Fruit fly (Drosophila melanogaster): ENCODE data around the gene Jasper.

Gene Jasper

dm6 chr3R:30099341-30099871 is 47.1 kb downstream of the Jasper start (continued):
- TF ChIP-seq Awh (GFP tag; IDR thresholded peaks at IDR 0.05) = no peak
- TF ChIP-seq Hr51 (GFP tag; optimal IDR thresholded peaks at IDR 0.05) = no peak
- no peak for TF ChIP-seq CG10267 (tag; optimal IDR thresholded peaks at IDR 0.05)
- TF ChIP-seq CG12299 (tag; optimal IDR thresholded peaks at IDR 0.05) = no peak
- TF ChIP-seq CG14050 (GFP tag; IDR thresholded peaks at IDR 0.05) = no peak
- TF ChIP-seq Hand (GFP tag; optimal IDR thresholded peaks at IDR 0.05) = no peak
- no peak for TF ChIP-seq ERR (GFP tag; optimal IDR thresholded peaks at IDR 0.05)
- TF ChIP-seq CG12071 (GFP tag; optimal IDR thresholded peaks at IDR 0.05) = no peak
- TF ChIP-seq Hmr (GFP tag; optimal IDR thresholded peaks at IDR 0.05) = no peak
- no peak for TF ChIP-seq ham (GFP tag; IDR thresholded peaks at IDR 0.05)
- TF ChIP-seq CG2889 (GFP tag; IDR thresholded peaks at IDR 0.05) = no peak
- no peak for TF ChIP-seq CG4328 (GFP tag; optimal IDR thresholded peaks at IDR 0.05)
- no peak for TF ChIP-seq Spps (tag; optimal IDR thresholded peaks at IDR 0.05)
- no peak for TF ChIP-seq croc (GFP tag; conservative IDR thresholded peaks at IDR 0.05)
- no peak for TF ChIP-seq CG17829 (tag; optimal IDR thresholded peaks at IDR 0.05)
- TF ChIP-seq ttk (GFP tag; IDR thresholded peaks at IDR 0.05) = no peak
- TF ChIP-seq CG11695 (GFP tag; IDR thresholded peaks at IDR 0.05) = no peak
- no peak for TF ChIP-seq HLH54F (GFP tag; optimal IDR thresholded peaks at IDR 0.05)
- TF ChIP-seq Elba2 (GFP tag; optimal IDR thresholded peaks at IDR 0.05) = no peak
- TF ChIP-seq E2f2 (GFP tag; IDR thresholded peaks at IDR 0.05) = no peak
- no peak for TF ChIP-seq Sox102F (GFP tag; optimal IDR thresholded peaks at IDR 0.05)
- TF ChIP-seq Antp (GFP tag; optimal IDR thresholded peaks at IDR 0.05) = no peak
- TF ChIP-seq CG14710 (tag; optimal IDR thresholded peaks at IDR 0.05) = no peak
- TF ChIP-seq CG12942 (GFP tag; optimal IDR thresholded peaks at IDR 0.05) = no peak
- TF ChIP-seq Dfd (GFP tag; optimal IDR thresholded peaks at IDR 0.05) = no peak
- TF ChIP-seq aop (GFP tag; IDR thresholded peaks at IDR 0.05) = no peak
- TF ChIP-seq sc (optimal IDR thresholded peaks at IDR 0.05) = no peak
- TF ChIP-seq sc (GFP tag; optimal IDR thresholded peaks at IDR 0.05) = no peak
- no peak for TF ChIP-seq CG17328 (GFP tag; IDR thresholded peaks at IDR 0.05)
- TF ChIP-seq GATAe (GFP tag; conservative IDR thresholded peaks at IDR 0.05) = no peak
- TF ChIP-seq Sry-δ (GFP tag; optimal IDR thresholded peaks at IDR 0.05) = no peak
- no peak for TF ChIP-seq ind (GFP tag; optimal IDR thresholded peaks at IDR 0.05)
- TF ChIP-seq NfI (GFP tag; optimal IDR thresholded peaks at IDR 0.05) = no peak
- TF ChIP-seq CG11456 (GFP tag; IDR thresholded peaks at IDR 0.05) = no peak
- no peak for TF ChIP-seq run (tag; optimal IDR thresholded peaks at IDR 0.05)
- peak; percentile 28; the same call in 2 of the 3 replicates for TF ChIP-seq so (GFP tag; IDR thresholded peaks at IDR 0.05)
- no peak for TF ChIP-seq h (optimal IDR thresholded peaks at IDR 0.05)
- no peak for TF ChIP-seq CG7271 (tag; optimal IDR thresholded peaks at IDR 0.05)
- TF ChIP-seq Ravus (GFP tag; IDR thresholded peaks at IDR 0.05) = no peak
- no peak for TF ChIP-seq CG11560 (tag; IDR thresholded peaks at IDR 0.05)
- no peak for TF ChIP-seq CG9932 (GFP tag; IDR thresholded peaks at IDR 0.05)
- TF ChIP-seq jumu (GFP tag; optimal IDR thresholded peaks at IDR 0.05) = no peak
- TF ChIP-seq CG13296 (GFP tag; optimal IDR thresholded peaks at IDR 0.05) = no peak
- no peak for TF ChIP-seq CG10321 (GFP tag; IDR thresholded peaks at IDR 0.05)
- no peak for TF ChIP-seq NC2β (GFP tag; optimal IDR thresholded peaks at IDR 0.05)
- TF ChIP-seq CG3281 (GFP tag; optimal IDR thresholded peaks at IDR 0.05) = no peak
- no peak for TF ChIP-seq CG13424 (tag; optimal IDR thresholded peaks at IDR 0.05)
- TF ChIP-seq pita (GFP tag; optimal IDR thresholded peaks at IDR 0.05) = no peak
- TF ChIP-seq CG8290 (GFP tag; optimal IDR thresholded peaks at IDR 0.05) = no peak
- TF ChIP-seq CG8290 (tag; optimal IDR thresholded peaks at IDR 0.05) = no peak
- no peak for TF ChIP-seq CG7839 (tag; optimal IDR thresholded peaks at IDR 0.05)
- TF ChIP-seq CG12155 (GFP tag; optimal IDR thresholded peaks at IDR 0.05) = no peak
- no peak for TF ChIP-seq luna (GFP tag; optimal IDR thresholded peaks at IDR 0.05)
- TF ChIP-seq sr (GFP tag; IDR thresholded peaks at IDR 0.05) = no peak
